Worm (Caenorhabditis elegans) whole organism, mixed stage, embryonic: ENCODE measurements around the gene F56A4.3.
"Not testable (repeated sequence)": the region's sequence is repeated elsewhere in the genome, so short reads cannot be mapped to it uniquely, and the experiment has no call there.

ENCODE experiments used
- drap-1 ChIP-seq: fragments of 200-800 bp; sonication (Bioruptor generic); optimal IDR thresholded peaks from 3 replicates; lab custom pipeline; 2018; ENCODE audit warnings: mild to moderate bottlenecking, missing genetic modification characterization, missing compliant biosample characterization
- flh-1 ChIP-seq: fragments of 200-800 bp; sonication (Bioruptor generic); optimal IDR thresholded peaks from 2 replicates; lab custom pipeline; 2018; ENCODE audit warnings: mild to moderate bottlenecking, missing genetic modification characterization, moderate library complexity, missing compliant biosample characterization
- ham-2 ChIP-seq: fragments of 200-800 bp; sonication (Bioruptor generic); optimal IDR thresholded peaks from 2 replicates; lab custom pipeline; 2018; ENCODE audit warnings: mild to moderate bottlenecking, missing genetic modification characterization, missing compliant biosample characterization
- nhr-28 ChIP-seq: fragments of 150-350 bp; optimal IDR thresholded peaks from 2 replicates; lab custom pipeline; 2014; ENCODE audit warnings: missing biosample characterization, missing genetic modification characterization
- sem-2 ChIP-seq: fragments of 200-800 bp; sonication (Bioruptor generic); optimal IDR thresholded peaks from 2 replicates; lab custom pipeline; 2018; ENCODE audit warnings: mild to moderate bottlenecking, missing genetic modification characterization, missing compliant biosample characterization
- snpc-4 ChIP-seq: fragments of 150-350 bp; optimal IDR thresholded peaks from 2 replicates; lab custom pipeline; 2014; ENCODE audit warnings: missing biosample characterization, missing genetic modification characterization
- tbx-8 ChIP-seq: fragments of 200-800 bp; sonication (Bioruptor generic); optimal IDR thresholded peaks from 2 replicates; lab custom pipeline; 2018; ENCODE audit warnings: mild to moderate bottlenecking, missing genetic modification characterization, moderate library complexity, missing compliant biosample characterization
- ztf-11 ChIP-seq: fragments of 150-350 bp; optimal IDR thresholded peaks from 2 replicates; lab custom pipeline; 2014; ENCODE audit warnings: missing biosample characterization, missing genetic modification characterization

Gene F56A4.3

DNA sequence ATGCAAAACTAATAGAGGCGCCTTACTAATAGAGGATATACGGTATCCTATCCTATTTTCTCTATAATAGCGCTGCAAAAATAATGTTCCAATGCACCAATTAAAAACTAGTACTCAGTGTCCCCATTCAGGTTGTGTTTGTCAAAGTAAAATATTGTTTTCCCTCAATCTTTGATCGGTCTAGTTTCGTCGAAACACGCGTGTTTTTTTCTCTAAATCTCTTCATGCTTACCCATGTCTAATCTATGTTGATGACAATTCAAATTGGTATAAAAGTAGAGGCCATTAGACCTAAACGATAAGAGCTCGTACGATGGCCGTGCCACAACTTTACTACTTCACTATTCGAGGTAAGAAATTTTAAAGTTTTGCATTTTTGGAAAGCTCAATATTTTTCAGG is at the start of gene F56A4.3:
Gene F56A4.3, plus strand, starts transcription at position 301 of the 400 bp plus-strand sequence.
- not testable (repeated sequence) for TF ChIP-seq ztf-11; sem-2 (GFP tag; lab: Kevin White, UChicago); snpc-4 (tag; lab: Kevin White, UChicago)

DNA sequence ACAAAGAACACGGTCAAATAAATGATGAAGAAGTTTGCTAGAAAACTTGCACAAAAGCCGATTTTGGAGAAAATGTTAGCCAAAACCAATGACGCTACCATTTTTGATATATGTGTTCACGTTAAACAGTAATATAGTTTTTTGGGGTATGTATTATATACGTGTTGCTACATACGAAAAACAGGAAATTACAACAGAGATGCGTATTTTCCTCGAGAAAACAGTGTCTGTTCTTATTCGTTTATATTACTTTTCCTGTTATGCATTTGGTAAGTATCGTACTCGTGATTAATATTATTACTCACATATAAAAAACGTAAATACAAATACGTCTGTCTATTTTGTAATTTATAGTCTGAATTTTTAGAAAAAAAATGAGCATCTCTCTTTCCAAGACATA is 46.0 kb upstream of the F56A4.3 start, which contains the start of gene str-265:
Gene str-265, minus strand, starts transcription at position 101 of the 400 bp plus-strand sequence.
- not testable (repeated sequence) for TF ChIP-seq tbx-8, flh-1, ham-2 (GFP tag; lab: Kevin White, UChicago)

DNA sequence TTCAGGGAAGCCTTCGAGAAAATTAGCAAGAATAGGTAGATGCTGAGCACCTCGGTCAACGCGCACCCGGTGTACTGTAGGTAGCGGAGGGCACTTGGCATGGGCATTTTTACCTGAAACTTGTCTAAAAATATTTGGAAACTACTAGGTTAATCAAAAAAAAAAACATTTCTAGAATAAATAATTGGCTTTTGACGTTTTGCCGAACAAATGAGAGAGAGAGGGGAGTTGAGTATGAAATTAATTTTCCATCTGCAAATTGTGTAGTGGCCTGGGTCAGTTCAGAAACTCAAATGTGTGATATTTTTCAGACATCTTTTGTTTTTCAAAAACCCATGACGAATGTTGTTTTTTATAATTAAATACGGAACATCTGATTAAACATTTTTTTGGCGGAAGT is 25.2 kb upstream of the F56A4.3 start, which contains the start of gene str-119:
Gene str-119, minus strand, starts transcription at position 101 of the 400 bp plus-strand sequence.
- not testable (repeated sequence) for TF ChIP-seq tbx-8 (GFP tag; lab: Kevin White, UChicago); drap-1 (GFP tag; lab: Kevin White, UChicago); nhr-28 (tag; lab: Kevin White, UChicago)
